Worm (Caenorhabditis elegans) whole organism, mixed stage, embryonic: ENCODE data around the gene ZK682.7.
A peak's percentile ranks its signal among the peaks of the same experiment; 100 is the strongest.

Experiments
- M03D4.4 ChIP-seq: sonication (generic microtip); optimal IDR thresholded peaks from 2 replicates; lab custom pipeline; 2017; ENCODE audit warnings: mild to moderate bottlenecking, missing genetic modification characterization, missing compliant biosample characterization
- bed-3 ChIP-seq: fragments of 200-800 bp; sonication (Bioruptor generic); optimal IDR thresholded peaks from 3 replicates; lab custom pipeline; 2018; ENCODE audit warnings: mild to moderate bottlenecking, missing genetic modification characterization, moderate library complexity, missing compliant biosample characterization
- blmp-1 ChIP-seq: fragments of 150-350 bp; optimal IDR thresholded peaks from 2 replicates; lab custom pipeline; 2014; ENCODE audit warnings: missing biosample characterization, missing genetic modification characterization
- ceh-39 ChIP-seq: fragments of 150-350 bp; optimal IDR thresholded peaks from 2 replicates; lab custom pipeline; 2014; ENCODE audit warnings: missing biosample characterization, missing genetic modification characterization
- ceh-43 ChIP-seq: fragments of 200-800 bp; sonication (Bioruptor generic); optimal IDR thresholded peaks from 2 replicates; lab custom pipeline; 2018; ENCODE audit warnings: mild to moderate bottlenecking, missing genetic modification characterization, moderate library complexity, missing compliant biosample characterization
- ceh-83 ChIP-seq: fragments of 200-800 bp; sonication (Bioruptor generic); optimal IDR thresholded peaks from 2 replicates; lab custom pipeline; 2018; ENCODE audit warnings: mild to moderate bottlenecking, missing genetic modification characterization, missing compliant biosample characterization
- ces-1 ChIP-seq: fragments of 150-350 bp; optimal IDR thresholded peaks from 2 replicates; lab custom pipeline; 2014; ENCODE audit warnings: missing biosample characterization, missing genetic modification reagents, missing genetic modification characterization
- cnd-1 ChIP-seq: fragments of 200-800 bp; sonication (Bioruptor generic); optimal IDR thresholded peaks from 2 replicates; lab custom pipeline; 2018; ENCODE audit warnings: mild to moderate bottlenecking, missing genetic modification characterization, missing compliant biosample characterization
- drap-1 ChIP-seq: fragments of 200-800 bp; sonication (Bioruptor generic); optimal IDR thresholded peaks from 3 replicates; lab custom pipeline; 2018; ENCODE audit warnings: mild to moderate bottlenecking, missing genetic modification characterization, missing compliant biosample characterization
- elt-1 ChIP-seq: sonication (generic microtip); optimal IDR thresholded peaks from 2 replicates; lab custom pipeline; 2017; ENCODE audit warnings: missing genetic modification characterization, mild to moderate bottlenecking, missing compliant biosample characterization, antibody characterized with exemption, moderate library complexity, borderline replicate concordance; ENCODE audit not compliant: insufficient read depth
- elt-3 ChIP-seq: fragments of 150-350 bp; optimal IDR thresholded peaks from 2 replicates; lab custom pipeline; 2014; ENCODE audit warnings: missing biosample characterization, missing genetic modification characterization
- flh-1 ChIP-seq: fragments of 200-800 bp; sonication (Bioruptor generic); optimal IDR thresholded peaks from 2 replicates; lab custom pipeline; 2018; ENCODE audit warnings: mild to moderate bottlenecking, missing genetic modification characterization, moderate library complexity, missing compliant biosample characterization
- ham-2 ChIP-seq: fragments of 200-800 bp; sonication (Bioruptor generic); optimal IDR thresholded peaks from 2 replicates; lab custom pipeline; 2018; ENCODE audit warnings: mild to moderate bottlenecking, missing genetic modification characterization, missing compliant biosample characterization
- hlh-1 ChIP-seq: fragments of 150-350 bp; optimal IDR thresholded peaks from 2 replicates; lab custom pipeline; 2014; ENCODE audit warnings: missing biosample characterization, missing genetic modification reagents, missing genetic modification characterization
- lin-32 ChIP-seq: fragments of 200-800 bp; sonication (Bioruptor generic); optimal IDR thresholded peaks from 2 replicates; lab custom pipeline; 2018; ENCODE audit warnings: mild to moderate bottlenecking, missing genetic modification characterization, missing compliant biosample characterization
- mep-1 ChIP-seq: fragments of 150-350 bp; optimal IDR thresholded peaks from 2 replicates; lab custom pipeline; 2017; ENCODE audit warnings: missing biosample characterization, missing genetic modification reagents, missing genetic modification characterization, inconsistent platforms
- mls-2 ChIP-seq: sonication (generic microtip); optimal IDR thresholded peaks from 2 replicates; lab custom pipeline; 2016; ENCODE audit warnings: mild to moderate bottlenecking, missing genetic modification characterization, moderate library complexity, missing compliant biosample characterization
- nhr-2 ChIP-seq: fragments of 150-350 bp; optimal IDR thresholded peaks from 2 replicates; lab custom pipeline; 2014; ENCODE audit warnings: missing biosample characterization, missing genetic modification characterization
- nhr-237 ChIP-seq: fragments of 150-350 bp; optimal IDR thresholded peaks from 2 replicates; lab custom pipeline; 2014; ENCODE audit warnings: missing biosample characterization, missing genetic modification characterization
- nhr-28 ChIP-seq: fragments of 150-350 bp; optimal IDR thresholded peaks from 2 replicates; lab custom pipeline; 2014; ENCODE audit warnings: missing biosample characterization, missing genetic modification characterization
- nhr-76 ChIP-seq: sonication (generic microtip); optimal IDR thresholded peaks from 2 replicates; lab custom pipeline; 2017; ENCODE audit warnings: missing biosample characterization, missing genetic modification characterization
- pha-4 ChIP-seq: fragments of 150-350 bp; optimal IDR thresholded peaks from 2 replicates; lab custom pipeline; 2018; ENCODE audit warnings: missing biosample characterization, missing genetic modification reagents, missing genetic modification characterization
- sem-2 ChIP-seq: fragments of 200-800 bp; sonication (Bioruptor generic); optimal IDR thresholded peaks from 2 replicates; lab custom pipeline; 2018; ENCODE audit warnings: mild to moderate bottlenecking, missing genetic modification characterization, missing compliant biosample characterization
- snpc-4 ChIP-seq: fragments of 150-350 bp; optimal IDR thresholded peaks from 2 replicates; lab custom pipeline; 2014; ENCODE audit warnings: missing biosample characterization, missing genetic modification characterization
- sptf-1 ChIP-seq: sonication (generic microtip); optimal IDR thresholded peaks from 2 replicates; lab custom pipeline; 2017; ENCODE audit warnings: mild to moderate bottlenecking, missing genetic modification characterization, moderate library complexity, missing compliant biosample characterization
- tbx-8 ChIP-seq: fragments of 200-800 bp; sonication (Bioruptor generic); optimal IDR thresholded peaks from 2 replicates; lab custom pipeline; 2018; ENCODE audit warnings: mild to moderate bottlenecking, missing genetic modification characterization, moderate library complexity, missing compliant biosample characterization
- unc-120 ChIP-seq: sonication (generic microtip); optimal IDR thresholded peaks from 2 replicates; lab custom pipeline; 2017; ENCODE audit warnings: missing genetic modification characterization, missing compliant biosample characterization; ENCODE audit not compliant: poor library complexity, severe bottlenecking
- unc-39 ChIP-seq: fragments of 150-350 bp; optimal IDR thresholded peaks from 2 replicates; lab custom pipeline; 2014; ENCODE audit warnings: missing biosample characterization, missing genetic modification characterization
- zip-8 ChIP-seq: fragments of 150-350 bp; optimal IDR thresholded peaks from 2 replicates; lab custom pipeline; 2014; ENCODE audit warnings: missing biosample characterization, missing genetic modification characterization

The ZK682.7 gene

ce11 chrV:9333316-9334048 lies 41.5 kb upstream of the ZK682.7 start, which contains the start of gene acl-14:
acl-14 (minus strand) TSS chrV:9333631.
- TF ChIP-seq sptf-1 (tag; lab: Kevin White, UChicago) (no peak), nhr-76 (tag; lab: Kevin White, UChicago) (no peak), zip-8 (tag; lab: Kevin White, UChicago) (peak; percentile 97)

- no peak for TF ChIP-seq lin-32 (GFP tag; lab: Kevin White, UChicago)
- no peak for TF ChIP-seq snpc-4 (tag; lab: Kevin White, UChicago)
- TF ChIP-seq nhr-28 (tag; lab: Kevin White, UChicago), result no peak
- no peak for TF ChIP-seq unc-120 (tag; lab: Kevin White, UChicago)
- no peak for TF ChIP-seq ceh-83 (GFP tag; lab: Kevin White, UChicago)
- TF ChIP-seq blmp-1 (tag; lab: Kevin White, UChicago), result no peak
- TF ChIP-seq bed-3 (GFP tag; lab: Kevin White, UChicago), result no peak
- no peak for TF ChIP-seq drap-1 (GFP tag; lab: Kevin White, UChicago)
- TF ChIP-seq mls-2 (tag; lab: Kevin White, UChicago), result no peak
- TF ChIP-seq ham-2 (GFP tag; lab: Kevin White, UChicago), result no peak
- no peak for TF ChIP-seq sem-2 (GFP tag; lab: Kevin White, UChicago)
- TF ChIP-seq unc-39 (tag; lab: Kevin White, UChicago), result no peak
- TF ChIP-seq M03D4.4 (tag; lab: Kevin White, UChicago), result no peak
- TF ChIP-seq hlh-1 (tag; lab: Kevin White, UChicago), result no peak
- TF ChIP-seq pha-4 (tag; lab: Kevin White, UChicago), result no peak
- no peak for TF ChIP-seq nhr-237 (tag; lab: Kevin White, UChicago)
- TF ChIP-seq nhr-2 (tag; lab: Kevin White, UChicago), result no peak
- no peak for TF ChIP-seq mep-1 (tag; lab: Kevin White, UChicago)
Observed at ce11 chrV:9332611-9333315, 40.8 kb upstream of the ZK682.7 start.

ce11 chrV:9329245-9329979 lies 37.4 kb upstream of the ZK682.7 start:
- TF ChIP-seq elt-3 (tag; lab: Kevin White, UChicago) (no peak), ceh-39 (tag; lab: Kevin White, UChicago) (no peak), sptf-1 (tag; lab: Kevin White, UChicago) (no peak), bed-3 (GFP tag; lab: Kevin White, UChicago) (no peak), nhr-76 (tag; lab: Kevin White, UChicago) (no peak), tbx-8 (GFP tag; lab: Kevin White, UChicago) (no peak)

ce11 chrV:9328670-9329069 lies 36.7 kb upstream of the ZK682.7 start, which contains the start of gene K07B1.4:
K07B1.4 (plus strand) TSS chrV:9328970.
- TF ChIP-seq unc-39 (tag; lab: Kevin White, UChicago), result no peak
- TF ChIP-seq, all 35 proteins: peak for 0

- TF ChIP-seq ceh-83 (GFP tag; lab: Kevin White, UChicago) (no peak), elt-1 (tag; lab: Kevin White, UChicago) (no peak), M03D4.4 (tag; lab: Kevin White, UChicago) (no peak), pha-4 (tag; lab: Kevin White, UChicago) (no peak), flh-1 (GFP tag; lab: Kevin White, UChicago) (no peak), ceh-43 (no peak), mep-1 (tag; lab: Kevin White, UChicago) (no peak), blmp-1 (tag; lab: Kevin White, UChicago) (no peak), drap-1 (GFP tag; lab: Kevin White, UChicago) (no peak), ces-1 (GFP tag; lab: Kevin White, UChicago) (no peak), mls-2 (tag; lab: Kevin White, UChicago) (no peak), nhr-76 (tag; lab: Kevin White, UChicago) (no peak), cnd-1 (tag; lab: Kevin White, UChicago) (no peak), bed-3 (GFP tag; lab: Kevin White, UChicago) (no peak), nhr-28 (tag; lab: Kevin White, UChicago) (no peak), nhr-237 (tag; lab: Kevin White, UChicago) (no peak), lin-32 (GFP tag; lab: Kevin White, UChicago) (no peak), unc-39 (tag; lab: Kevin White, UChicago) (no peak)
Observed at ce11 chrV:9327691-9328090, 35.7 kb upstream of the ZK682.7 start.
